Fruit fly (Drosophila melanogaster) Kc167 (cell line): ENCODE results near the gene sky.

Experiments
- Myc ChIP-seq: fragments of >200 bp; optimal IDR thresholded peaks from 2 replicates; lab custom pipeline; 2017; ENCODE audit warnings: missing external identifiers
- Sin3A ChIP-seq: fragments of >200 bp; optimal IDR thresholded peaks from 2 replicates; lab custom pipeline; 2018; ENCODE audit warnings: missing external identifiers
- h ChIP-seq: fragments of >200 bp; optimal IDR thresholded peaks from 3 replicates; lab custom pipeline; 2018; ENCODE audit warnings: missing external identifiers
- psq ChIP-seq: fragments of >200 bp; optimal IDR thresholded peaks from 2 replicates; lab custom pipeline; 2017; ENCODE audit warnings: missing external identifiers
- ttk ChIP-seq: sonication (Bioruptor generic); optimal IDR thresholded peaks from 2 replicates; lab custom pipeline; 2017; ENCODE audit warnings: missing external identifiers

- TF ChIP-seq psq (lab: Kevin White, UChicago) (no peak), Sin3A (no peak), Myc (no peak), ttk (no peak), h (no peak)
Measured at dm6 chr2L:20922196-20923087, 3.7 kb upstream of the sky start, which contains the start of gene Mtp.
